Fruit fly (Drosophila melanogaster): ENCODE measurements around the gene CG33721.
"Not testable (repeated sequence)": the region's sequence is repeated elsewhere in the genome, so short reads cannot be mapped to it uniquely, and the experiment has no call there.

The CG33721 gene

DNA sequence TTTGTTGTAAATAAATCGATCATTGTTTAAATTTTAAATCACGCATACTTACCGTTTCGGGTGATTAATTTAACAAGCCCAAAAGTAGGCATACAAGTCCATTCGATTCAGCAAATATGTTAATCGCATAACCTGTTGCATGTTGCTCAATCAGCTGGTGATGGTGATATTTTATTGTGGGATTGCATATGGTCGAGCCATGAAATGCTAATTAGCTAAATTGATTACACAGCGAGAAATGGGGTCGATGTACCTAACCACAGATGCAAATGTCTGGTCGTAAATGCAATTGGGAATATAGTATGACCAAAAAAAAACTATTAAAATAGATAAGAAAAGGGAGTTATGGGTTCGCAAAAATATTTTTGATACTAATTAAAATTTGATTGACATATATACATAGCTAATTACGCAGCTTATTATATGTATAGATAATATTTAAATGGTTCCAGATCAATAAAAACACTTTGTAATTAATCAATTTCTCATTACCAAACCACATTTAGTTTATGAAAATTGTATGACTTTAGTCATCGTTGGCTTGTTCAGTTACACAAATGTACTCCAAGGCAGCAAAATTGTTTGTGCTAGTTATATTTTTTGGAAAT is at the start of gene CG33721:
TSS of gene CG33721 (plus strand) at position 558 of the 608 bp plus-strand sequence.
- no peak for TF ChIP-seq noc (tag; optimal IDR thresholded peaks at IDR 0.05)

DNA sequence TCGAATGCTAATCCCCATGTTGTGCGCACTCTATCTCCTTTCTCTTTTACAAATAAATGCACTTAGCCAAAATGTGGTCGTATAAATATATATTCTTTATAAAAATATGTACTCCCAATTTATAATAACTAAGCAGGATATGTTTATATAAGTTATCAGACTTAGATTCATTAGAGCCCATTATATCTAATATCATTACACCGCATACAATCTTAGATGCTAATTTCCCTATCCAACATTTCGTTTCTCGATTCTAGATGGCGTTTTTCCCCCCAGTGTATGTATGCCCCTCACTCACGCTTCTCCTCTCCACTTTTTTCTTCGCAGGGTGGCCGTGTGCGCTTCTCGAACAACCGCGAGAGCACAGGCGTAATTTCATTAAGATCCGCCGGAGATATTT is 43.4 kb upstream of the CG33721 start:
- no peak for TF ChIP-seq noc (tag; optimal IDR thresholded peaks at IDR 0.05)

DNA sequence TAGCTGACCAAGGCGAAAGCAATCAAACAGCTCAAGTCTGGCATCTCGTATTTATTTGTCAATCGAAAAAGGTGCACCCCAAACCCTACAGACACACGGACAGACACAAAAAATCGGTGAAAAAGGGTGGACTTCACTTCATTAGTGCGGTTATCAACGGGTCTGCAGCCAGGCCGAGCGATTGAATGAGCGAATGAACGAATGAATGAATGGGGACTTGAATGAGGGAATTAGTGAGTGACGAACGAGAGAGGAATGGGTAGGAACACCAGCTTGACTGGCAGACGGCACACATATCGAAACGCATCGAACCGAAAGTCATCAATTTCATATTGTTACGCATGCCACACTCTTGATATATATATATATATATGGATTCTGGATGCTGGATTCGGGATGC is 42.6 kb upstream of the CG33721 start:
- TF ChIP-seq noc (tag; optimal IDR thresholded peaks at IDR 0.05), result no peak

DNA sequence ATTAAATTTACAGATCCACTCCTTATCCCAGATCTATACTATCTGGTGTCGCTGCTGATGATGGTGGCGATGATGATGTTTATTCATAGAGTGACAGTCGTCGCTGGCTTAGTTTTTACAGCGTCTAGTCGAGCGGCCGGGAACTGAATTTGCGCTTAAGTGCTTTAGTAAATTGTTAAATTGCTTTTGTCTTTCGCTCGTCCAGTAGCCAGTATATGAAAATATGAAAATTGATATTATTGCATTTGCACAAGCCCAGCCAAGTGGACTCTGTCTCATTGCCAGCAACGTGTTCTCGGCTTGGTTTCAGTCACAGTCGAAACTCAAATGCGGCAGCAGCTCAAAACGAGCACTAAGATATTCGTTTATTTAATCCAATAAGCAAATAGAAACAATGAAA is 32.4 kb upstream of the CG33721 start, which contains the start of gene CG7084:
TSS of gene CG7084 (plus strand) at position 301 of the 400 bp plus-strand sequence.
- TF ChIP-seq noc (tag; optimal IDR thresholded peaks at IDR 0.05), result not testable (repeated sequence)

- no peak for TF ChIP-seq noc (tag; optimal IDR thresholded peaks at IDR 0.05)
Observed at dm6 chr3R:22300064-22300463, 30.8 kb upstream of the CG33721 start.

- TF ChIP-seq noc (tag; optimal IDR thresholded peaks at IDR 0.05), result no peak
Observed at dm6 chr3R:22323994-22324393, 6.9 kb upstream of the CG33721 start, which contains the start of gene CG34377. TSS of gene CG34377 (minus strand) at chr3R:22324094.

DNA sequence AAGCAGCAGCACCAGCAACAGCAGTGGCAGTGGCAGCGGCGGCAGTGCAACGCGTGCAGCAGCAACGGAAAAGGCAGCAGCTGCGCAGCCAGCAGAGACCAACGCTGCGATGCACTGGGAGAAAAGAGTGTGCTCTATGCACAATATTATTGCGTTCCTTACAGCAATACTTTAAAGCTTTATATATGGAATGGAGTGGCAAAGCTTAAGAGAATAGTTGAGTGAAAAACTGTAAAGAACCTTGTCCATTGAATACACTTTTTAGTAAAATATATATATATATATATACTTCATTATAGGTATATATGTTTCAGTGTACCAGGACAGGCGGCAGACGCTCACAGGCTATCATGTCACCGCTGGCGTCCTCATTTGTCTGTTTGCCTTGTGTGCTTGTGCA is 6.1 kb upstream of the CG33721 start:
- no peak for TF ChIP-seq noc (tag; optimal IDR thresholded peaks at IDR 0.05)

DNA sequence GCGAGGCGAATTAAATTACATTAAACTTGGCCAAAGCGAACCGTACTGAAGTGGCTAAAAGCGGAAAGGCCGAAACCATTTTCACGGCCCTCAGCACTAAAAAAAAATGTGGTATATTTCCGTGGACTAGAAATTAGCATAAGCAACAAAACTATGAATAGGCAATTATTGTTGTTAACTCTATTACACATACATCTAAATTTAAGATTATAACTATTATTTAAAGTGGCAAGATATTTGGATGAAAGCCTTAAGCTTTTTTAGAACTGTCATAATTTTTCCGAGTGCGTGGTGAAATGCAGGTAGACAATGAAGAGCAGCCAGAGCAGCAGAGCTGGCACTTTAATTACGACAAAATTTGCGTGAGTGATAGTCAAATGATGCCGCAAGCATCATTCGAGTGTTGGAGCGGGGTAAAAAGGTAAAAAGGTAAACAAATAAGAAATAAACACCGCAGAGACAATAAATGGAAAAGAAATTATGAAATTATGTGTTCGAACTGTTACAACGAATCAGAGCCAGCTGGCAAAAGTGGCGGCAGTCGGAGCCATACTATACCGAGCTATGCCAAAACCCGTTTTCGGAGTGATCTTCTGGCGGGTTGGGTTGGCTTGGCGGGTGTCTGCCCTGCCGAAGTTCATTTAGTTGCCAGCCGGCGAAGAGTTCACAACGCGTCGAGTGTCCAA is 2.1 kb upstream of the CG33721 start, which contains the start of gene CG7080:
TSS of gene CG7080 (plus strand) at position 636 of the 686 bp plus-strand sequence.
- no peak for TF ChIP-seq noc (tag; optimal IDR thresholded peaks at IDR 0.05)

DNA sequence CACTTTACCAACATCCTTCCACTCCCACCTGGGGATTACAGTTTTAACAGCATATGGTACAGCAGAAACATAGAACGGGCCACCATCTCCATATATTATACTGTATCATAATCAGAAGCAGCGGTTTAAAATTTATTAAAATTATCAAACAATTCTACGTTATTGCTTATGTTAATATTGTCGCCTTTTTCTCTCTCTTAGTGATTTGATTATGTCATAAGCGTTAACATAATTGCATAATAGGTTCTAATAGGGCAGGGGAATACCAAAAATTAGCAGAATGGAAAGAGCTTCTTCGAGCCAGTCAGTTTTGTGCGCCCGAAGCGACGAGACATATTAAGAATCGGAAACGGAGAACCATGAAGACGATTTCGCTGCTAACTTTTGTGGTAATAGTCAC is 822 bp downstream of the CG33721 start, which contains the start of gene CG13862:
TSS of gene CG13862 (plus strand) at position 301 of the 400 bp plus-strand sequence.
- TF ChIP-seq noc (tag; optimal IDR thresholded peaks at IDR 0.05), result no peak

- no peak for TF ChIP-seq noc (tag; optimal IDR thresholded peaks at IDR 0.05)
Observed at dm6 chr3R:22334050-22334449, 3.2 kb downstream of the CG33721 start, which contains the start of gene CG5391. TSS of gene CG5391 (minus strand) at chr3R:22334150.

- TF ChIP-seq noc (tag; optimal IDR thresholded peaks at IDR 0.05), result no peak
Observed at dm6 chr3R:22339510-22339909, 8.6 kb downstream of the CG33721 start.

dm6 chr3R:22340207-22340606 is 9.3 kb downstream of the CG33721 start, which contains the start of gene CG5388:
TSS of gene CG5388 (minus strand) at chr3R:22340307.
- TF ChIP-seq noc (tag; optimal IDR thresholded peaks at IDR 0.05), result no peak

DNA sequence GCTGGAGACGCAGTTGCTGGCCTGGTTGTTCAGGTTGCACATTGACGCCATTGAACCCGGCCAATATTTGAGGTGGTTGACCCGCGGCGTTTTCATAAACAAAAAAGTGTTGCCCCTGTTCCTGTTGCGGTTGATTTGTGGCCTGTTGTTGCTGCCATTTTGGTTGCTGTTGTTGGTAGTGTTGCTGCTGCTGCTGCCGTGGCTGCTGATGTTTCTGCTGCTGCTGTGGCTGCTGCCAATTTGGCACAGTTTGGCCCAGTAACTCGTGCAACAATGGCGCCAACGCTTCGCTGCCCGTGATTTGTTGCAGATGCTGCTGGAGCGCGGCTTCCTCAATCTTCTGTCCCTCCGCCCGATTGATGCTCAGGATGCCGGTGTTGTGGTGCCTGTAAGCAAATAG is 10.8 kb downstream of the CG33721 start:
- TF ChIP-seq noc (tag; optimal IDR thresholded peaks at IDR 0.05), result no peak

- TF ChIP-seq noc (tag; optimal IDR thresholded peaks at IDR 0.05), result no peak
Observed at dm6 chr3R:22342151-22342550, 11.3 kb downstream of the CG33721 start, which contains the start of gene CG5386. TSS of gene CG5386 (minus strand) at chr3R:22342251.

- no peak for TF ChIP-seq noc (tag; optimal IDR thresholded peaks at IDR 0.05)
Observed at dm6 chr3R:22342708-22343107, 11.8 kb downstream of the CG33721 start.

dm6 chr3R:22351396-22351795 is 20.5 kb downstream of the CG33721 start, which contains the start of gene rdhB:
TSS of gene rdhB (plus strand) at chr3R:22351696.
- no peak for TF ChIP-seq noc (tag; optimal IDR thresholded peaks at IDR 0.05)

All from whole organism, larva.